Worm (Caenorhabditis elegans): ENCODE data around the gene F58F12.4.

DNA sequence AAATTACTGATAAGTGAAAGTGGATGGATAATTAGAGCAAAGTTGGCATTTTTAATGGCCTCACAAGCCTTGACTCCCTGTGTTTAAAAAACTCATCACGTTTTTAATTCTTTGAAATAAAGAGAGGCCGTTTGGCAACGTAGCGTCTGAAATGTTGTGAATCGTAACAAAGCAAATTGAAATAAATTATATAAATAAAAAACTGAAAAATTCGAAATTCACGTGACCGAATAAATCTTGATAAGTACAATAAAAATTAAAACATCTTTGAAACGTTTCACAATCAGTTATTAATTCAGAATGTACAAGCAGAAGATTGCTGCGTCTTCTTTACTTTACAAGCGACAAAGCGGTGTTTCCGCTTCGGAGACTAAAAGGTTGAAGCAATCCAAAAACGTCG, 36.2 kb downstream of the F58F12.4 start, which contains the start of gene K03H9.3:
- TF ChIP-seq lsy-2 (tag; optimal IDR thresholded peaks at IDR 0.05): no peak
- no peak for TF ChIP-seq lin-13 (GFP tag; optimal IDR thresholded peaks at IDR 0.05)
- TF ChIP-seq nhr-237 (tag; optimal IDR thresholded peaks at IDR 0.05): no peak
- TF ChIP-seq snpc-4 (tag; optimal IDR thresholded peaks at IDR 0.05): no peak
- TF ChIP-seq ztf-11 (tag; optimal IDR thresholded peaks at IDR 0.05): no peak
- TF ChIP-seq lin-39 (tag; optimal IDR thresholded peaks at IDR 0.05): no peak
- TF ChIP-seq unc-39 (tag; optimal IDR thresholded peaks at IDR 0.05): no peak
- no peak for TF ChIP-seq vab-7 (GFP tag; IDR thresholded peaks at IDR 0.05)
